Fruit fly (Drosophila melanogaster): ENCODE measurements around the gene robl37BC.

robl37BC gene

dm6 chr2L:19053860-19054515 is 43.3 kb downstream of the robl37BC start, which contains the start of gene CG10492 (continued):
- TF ChIP-seq sd (tag; optimal IDR thresholded peaks at IDR 0.05): no peak
- peak; percentile 34; the same call in 2 of the 3 replicates for TF ChIP-seq row (GFP tag; IDR thresholded peaks at IDR 0.05)
- TF ChIP-seq scrt (GFP tag; optimal IDR thresholded peaks at IDR 0.05): no peak
- TF ChIP-seq CG5953 (GFP tag; IDR thresholded peaks at IDR 0.05): no peak
- no peak for TF ChIP-seq twi (tag; optimal IDR thresholded peaks at IDR 0.05)
- TF ChIP-seq Pdp1 (GFP tag; optimal IDR thresholded peaks at IDR 0.05): no peak
- TF ChIP-seq CG18764 (GFP tag; optimal IDR thresholded peaks at IDR 0.05): no peak
- no peak for TF ChIP-seq Fer2 (tag; optimal IDR thresholded peaks at IDR 0.05)
- peak; percentile 84 for TF ChIP-seq Lhr (GFP tag; optimal IDR thresholded peaks at IDR 0.05)
- no peak for TF ChIP-seq gt (GFP tag; IDR thresholded peaks at IDR 0.05)
- peak; percentile 51 for TF ChIP-seq stwl (tag; optimal IDR thresholded peaks at IDR 0.05)
- peak; percentile 92 for TF ChIP-seq CG4617 (GFP tag; optimal IDR thresholded peaks at IDR 0.05; ENCODE audit: borderline replicate concordance)
- TF ChIP-seq chm (GFP tag; IDR thresholded peaks at IDR 0.05): no peak
- TF ChIP-seq BEAF-32 (GFP tag; optimal IDR thresholded peaks at IDR 0.05): peak; percentile 60
- peak; percentile 15 for TF ChIP-seq HmgZ (tag; optimal IDR thresholded peaks at IDR 0.05)
- no peak for TF ChIP-seq stc (GFP tag; IDR thresholded peaks at IDR 0.05)
- 0 out of 3 replicates have a peak, but pooled peaks have one; percentile 14 for TF ChIP-seq z (GFP tag; IDR thresholded peaks at IDR 0.05)
- peak; percentile 37 for TF ChIP-seq CTCF (GFP tag; optimal IDR thresholded peaks at IDR 0.05)
- peak; percentile 27; the same call in 1 of the 2 replicates for TF ChIP-seq Rfx (GFP tag; IDR thresholded peaks at IDR 0.05)
- TF ChIP-seq Hr39 (optimal IDR thresholded peaks at IDR 0.05): no peak
- TF ChIP-seq pzg (GFP tag; optimal IDR thresholded peaks at IDR 0.05): peak; percentile 73
- TF ChIP-seq CG3726 (GFP tag; IDR thresholded peaks at IDR 0.05): no peak
- TF ChIP-seq CG12155 (GFP tag; optimal IDR thresholded peaks at IDR 0.05): peak; percentile 100
- TF ChIP-seq MTF-1 (GFP tag; optimal IDR thresholded peaks at IDR 0.05; ENCODE audit: borderline replicate concordance): peak; percentile 25
- no peak for TF ChIP-seq tio (GFP tag; optimal IDR thresholded peaks at IDR 0.05)
- no peak for TF ChIP-seq slp2 (GFP tag; optimal IDR thresholded peaks at IDR 0.05)
- TF ChIP-seq Dp (GFP tag; optimal IDR thresholded peaks at IDR 0.05): peak; percentile 93

DNA sequence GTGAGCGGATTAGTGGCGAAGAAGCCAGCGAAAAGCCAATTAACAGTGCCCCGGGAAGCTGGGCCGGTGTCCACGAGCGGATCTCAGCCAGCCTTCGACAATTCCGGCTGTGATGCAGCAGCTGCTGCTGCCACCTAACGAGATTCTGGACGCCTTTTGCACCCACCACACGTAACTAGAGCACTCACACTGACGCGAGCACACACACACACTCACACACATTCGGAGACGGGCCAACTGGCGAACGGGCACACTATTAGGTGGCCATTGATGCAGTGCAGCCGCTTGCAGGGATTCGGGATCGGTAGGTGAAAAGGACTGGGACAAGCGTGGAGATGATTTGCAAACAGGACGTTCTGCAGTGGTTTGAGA is 43.8 kb downstream of the robl37BC start:
- no peak for TF ChIP-seq yki (optimal IDR thresholded peaks at IDR 0.05)
- TF ChIP-seq C15 (GFP tag; IDR thresholded peaks at IDR 0.05): no peak
- TF ChIP-seq CG2202 (tag; optimal IDR thresholded peaks at IDR 0.05): no peak
- TF ChIP-seq eve (GFP tag; optimal IDR thresholded peaks at IDR 0.05): no peak
- TF ChIP-seq CG17361 (GFP tag; IDR thresholded peaks at IDR 0.05): no peak
- TF ChIP-seq scrt (GFP tag; optimal IDR thresholded peaks at IDR 0.05): no peak
- 0 out of 3 replicates have a peak, but pooled peaks have one; percentile 30 for TF ChIP-seq CG34422 (GFP tag; IDR thresholded peaks at IDR 0.05)
- TF ChIP-seq chinmo (GFP tag; IDR thresholded peaks at IDR 0.05; ENCODE audit: partially characterized antibody): 0 out of 4 replicates have a peak, but pooled peaks have one; percentile 27
- TF ChIP-seq CG6254 (GFP tag; optimal IDR thresholded peaks at IDR 0.05): no peak
- TF ChIP-seq aop (GFP tag; IDR thresholded peaks at IDR 0.05): no peak
- peak; percentile 34 for TF ChIP-seq fru (optimal IDR thresholded peaks at IDR 0.05)
- no peak for TF ChIP-seq CG9797 (GFP tag; optimal IDR thresholded peaks at IDR 0.05)
- peak; percentile 52 for TF ChIP-seq CG8478 (optimal IDR thresholded peaks at IDR 0.05)
- 0 out of 2 replicates have a peak, but pooled peaks have one; percentile 5 for TF ChIP-seq Lim3 (GFP tag; IDR thresholded peaks at IDR 0.05)
- peak; percentile 18 for TF ChIP-seq MESR4 (GFP tag; optimal IDR thresholded peaks at IDR 0.05)
- TF ChIP-seq cg (GFP tag; optimal IDR thresholded peaks at IDR 0.05): peak; percentile 78
- TF ChIP-seq gro (GFP tag; optimal IDR thresholded peaks at IDR 0.05): no peak
- no peak for TF ChIP-seq repo (GFP tag; optimal IDR thresholded peaks at IDR 0.05)
- peak; percentile 80 for TF ChIP-seq kni (GFP tag; optimal IDR thresholded peaks at IDR 0.05)
- 0 out of 2 replicates have a peak, but pooled peaks have one; percentile 29 for TF ChIP-seq Adf1 (GFP tag; IDR thresholded peaks at IDR 0.05)

All from whole organism, embryonic.